Fruit fly (Drosophila melanogaster): ENCODE measurements around the gene CG42798.
"Not testable (repeated sequence)": the region's sequence is repeated elsewhere in the genome, so short reads cannot be mapped to it uniquely, and the experiment has no call there.

Gene CG42798

DNA sequence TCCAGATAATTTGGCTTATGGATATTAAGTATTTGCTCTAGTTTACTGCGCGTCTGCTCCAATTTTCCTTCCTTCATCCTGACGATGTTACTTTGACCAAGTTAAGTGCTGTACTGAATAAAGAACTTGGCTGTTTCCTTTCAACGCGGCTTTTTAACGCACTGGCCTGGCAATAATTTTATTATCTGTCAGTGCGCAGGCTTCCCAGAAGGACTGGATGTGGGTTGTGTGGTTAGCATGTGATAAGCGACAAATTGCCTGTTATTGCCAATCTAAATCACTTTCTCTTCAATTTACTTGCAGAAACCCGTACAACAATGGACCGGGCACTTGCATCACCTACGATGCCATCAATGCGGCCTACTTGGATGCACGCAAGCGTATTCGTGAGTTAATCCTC lies 34.1 kb downstream of the CG42798 start, which contains the start of gene CG14331:
Gene CG14331, minus strand, starts transcription at position 101 of the 400 bp plus-strand sequence.
- no peak for TF ChIP-seq usp (GFP tag; optimal IDR thresholded peaks at IDR 0.05)
- TF ChIP-seq psq (optimal IDR thresholded peaks at IDR 0.05): no peak
- TF ChIP-seq pan (optimal IDR thresholded peaks at IDR 0.05): no peak
- no peak for TF ChIP-seq Dll (optimal IDR thresholded peaks at IDR 0.05)
- TF ChIP-seq EcR (GFP tag; optimal IDR thresholded peaks at IDR 0.05): no peak
- no peak for TF ChIP-seq CG8478 (optimal IDR thresholded peaks at IDR 0.05)

DNA sequence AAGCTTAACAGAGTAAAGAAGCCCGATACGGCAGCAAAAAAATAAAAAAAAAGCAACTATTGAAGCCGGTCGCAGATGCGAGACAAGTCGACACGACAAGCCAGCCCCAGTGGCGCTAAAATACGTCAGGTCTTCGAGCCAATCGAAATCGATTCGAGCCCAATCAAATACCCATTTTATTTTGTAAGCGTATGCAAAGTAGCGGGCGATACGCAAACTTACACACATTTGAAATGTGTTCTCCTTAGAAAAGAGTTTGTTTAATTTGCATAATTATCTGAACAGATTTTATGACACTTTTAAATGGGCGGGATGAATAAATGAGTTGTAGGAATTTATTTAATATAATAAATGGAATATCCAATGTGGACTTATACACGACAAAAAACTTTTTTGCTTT lies 41.1 kb downstream of the CG42798 start:
- TF ChIP-seq usp (GFP tag; optimal IDR thresholded peaks at IDR 0.05) (no peak), Dll (optimal IDR thresholded peaks at IDR 0.05) (no peak), EcR (GFP tag; optimal IDR thresholded peaks at IDR 0.05) (no peak), CG8478 (optimal IDR thresholded peaks at IDR 0.05) (no peak), psq (optimal IDR thresholded peaks at IDR 0.05) (no peak), pan (optimal IDR thresholded peaks at IDR 0.05) (no peak)

DNA sequence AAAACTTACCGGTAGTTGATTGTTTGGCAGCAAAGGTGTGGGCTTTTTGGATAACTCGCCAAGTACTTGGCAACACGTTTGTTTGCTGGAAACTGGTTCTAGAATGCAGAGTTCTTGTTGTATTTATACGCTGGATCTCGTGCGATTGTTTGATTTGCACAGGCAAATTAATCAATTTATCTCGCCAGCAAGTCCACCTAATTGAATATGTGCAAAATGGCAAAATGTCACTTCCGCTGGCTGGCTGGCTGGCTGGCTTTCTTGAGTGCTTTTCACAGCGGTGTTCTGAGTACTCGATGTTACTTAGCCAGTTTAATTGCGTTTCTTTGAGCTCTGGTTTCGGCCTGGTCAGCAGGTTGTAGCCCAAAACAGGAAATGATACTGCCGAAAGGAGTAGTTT lies 42.3 kb downstream of the CG42798 start, which contains the start of gene Eh:
Gene Eh, minus strand, starts transcription at position 101 of the 400 bp plus-strand sequence.
- TF ChIP-seq usp (GFP tag; optimal IDR thresholded peaks at IDR 0.05): no peak
- no peak for TF ChIP-seq EcR (GFP tag; optimal IDR thresholded peaks at IDR 0.05)
- no peak for TF ChIP-seq Dll (optimal IDR thresholded peaks at IDR 0.05)
- TF ChIP-seq psq (optimal IDR thresholded peaks at IDR 0.05): no peak
- TF ChIP-seq pan (optimal IDR thresholded peaks at IDR 0.05): no peak
- TF ChIP-seq CG8478 (optimal IDR thresholded peaks at IDR 0.05): no peak

DNA sequence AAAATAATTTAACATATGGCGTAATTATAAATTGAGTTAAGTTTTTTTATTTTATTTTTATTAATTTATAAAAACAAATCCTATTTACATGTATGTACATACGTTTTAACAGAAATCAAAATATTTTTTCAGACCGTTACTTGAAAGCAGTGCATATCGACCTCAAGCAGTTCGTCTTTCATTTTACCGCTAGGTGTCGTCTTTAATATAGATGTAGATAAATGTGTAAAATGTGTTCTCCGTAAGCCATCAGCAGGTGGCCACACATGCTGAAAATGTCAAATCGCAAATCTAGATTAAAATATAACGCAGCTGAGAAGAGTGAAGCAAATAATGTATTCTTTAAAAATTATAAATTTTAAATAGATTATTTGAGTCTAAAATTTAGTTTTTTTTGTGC lies 42.9 kb downstream of the CG42798 start:
- TF ChIP-seq psq (optimal IDR thresholded peaks at IDR 0.05): no peak
- TF ChIP-seq EcR (GFP tag; optimal IDR thresholded peaks at IDR 0.05): no peak
- no peak for TF ChIP-seq Dll (optimal IDR thresholded peaks at IDR 0.05)
- TF ChIP-seq pan (optimal IDR thresholded peaks at IDR 0.05): no peak
- TF ChIP-seq usp (GFP tag; optimal IDR thresholded peaks at IDR 0.05): no peak
- TF ChIP-seq CG8478 (optimal IDR thresholded peaks at IDR 0.05): no peak

DNA sequence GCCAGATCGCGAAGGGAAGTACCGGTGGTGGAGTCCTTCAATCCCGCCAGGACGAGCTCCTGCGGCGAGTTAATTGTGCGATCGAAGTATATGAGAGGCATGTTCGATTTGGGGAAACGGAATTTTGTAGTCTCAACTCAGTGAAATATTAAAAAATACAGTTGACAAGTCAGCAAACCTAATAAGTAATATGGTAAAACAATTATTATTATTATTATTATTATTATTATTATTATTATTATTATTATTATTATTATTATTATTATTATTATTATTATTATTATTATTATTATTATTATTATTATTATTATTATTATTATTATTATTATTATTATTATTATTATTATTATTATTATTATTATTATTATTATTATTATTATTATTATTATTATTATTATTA lies 50.2 kb downstream of the CG42798 start, which contains the start of gene CG14330:
Gene CG14330, minus strand, starts transcription at position 101 of the 400 bp plus-strand sequence.
- TF ChIP-seq usp (GFP tag; optimal IDR thresholded peaks at IDR 0.05); psq (optimal IDR thresholded peaks at IDR 0.05); CG8478 (optimal IDR thresholded peaks at IDR 0.05): not testable (repeated sequence)

Measured in whole organism.